Worm (Caenorhabditis elegans) whole organism, L3 larva: ENCODE results near the gene F21D5.7.

Source experiments
- daf-12 ChIP-seq: fragments of 150-350 bp; optimal IDR thresholded peaks from 2 replicates; lab custom pipeline; 2014; ENCODE audit warnings: missing biosample characterization, missing genetic modification reagents, missing genetic modification characterization
- egl-27 ChIP-seq: sonication (generic microtip); optimal IDR thresholded peaks from 4 replicates; lab custom pipeline; 2017; ENCODE audit warnings: missing biosample characterization, missing genetic modification reagents, missing genetic modification characterization
- fkh-10 ChIP-seq: sonication (generic microtip); optimal IDR thresholded peaks from 2 replicates; lab custom pipeline; 2017; ENCODE audit warnings: missing biosample characterization, missing genetic modification reagents, missing genetic modification characterization
- nhr-11 ChIP-seq: fragments of 150-350 bp; optimal IDR thresholded peaks from 2 replicates; lab custom pipeline; 2014; ENCODE audit warnings: missing biosample characterization, missing genetic modification characterization
- pqm-1 ChIP-seq: fragments of 150-350 bp; optimal IDR thresholded peaks from 2 replicates; lab custom pipeline; 2017; ENCODE audit warnings: missing biosample characterization, missing genetic modification characterization, inconsistent platforms
- unc-62 ChIP-seq: fragments of 150-350 bp; sonication (generic microtip); optimal IDR thresholded peaks from 4 replicates; lab custom pipeline; 2014; ENCODE audit warnings: missing biosample characterization, missing genetic modification reagents, missing genetic modification characterization
- ztf-11 ChIP-seq: fragments of 150-350 bp; optimal IDR thresholded peaks from 2 replicates; lab custom pipeline; 2014; ENCODE audit warnings: missing biosample characterization, missing genetic modification characterization

- TF ChIP-seq pqm-1 (tag; lab: Kevin White, UChicago) (no peak), fkh-10 (GFP tag; lab: Kevin White, UChicago) (no peak), unc-62 (GFP tag; lab: Kevin White, UChicago) (no peak), ztf-11 (tag; lab: Kevin White, UChicago) (no peak), egl-27 (tag; lab: Kevin White, UChicago) (no peak), nhr-11 (tag; lab: Kevin White, UChicago) (no peak), daf-12 (tag; lab: Kevin White, UChicago) (no peak)
These were observed 26.0 kb upstream of the F21D5.7 start, which contains the start of gene F20C5.5 for ce11 chrIV:8769539-8769938.
